Fruit fly (Drosophila melanogaster) S2 (cell line): ENCODE measurements around the gene Cyp4d8.
"Not testable (repeated sequence)": the region's sequence is repeated elsewhere in the genome, so short reads cannot be mapped to it uniquely, and the experiment has no call there.

Experiments
- CG8478 ChIP-seq: fragments of >200 bp; optimal IDR thresholded peaks from 2 replicates; lab custom pipeline; 2018
- CTCF ChIP-seq, 2 experiments: fragments of >200 bp; optimal IDR thresholded peaks; 2 replicates each; lab custom pipeline; 2018

Cyp4d8 gene

dm6 chr3L:7518351-7519102, 22.5 kb upstream of the Cyp4d8 start, which contains the start of gene ltl:
TSS of gene ltl (plus strand) at chr3L:7518997.
- TF ChIP-seq CG8478 (lab: Kevin White, UChicago): no peak
- no peak for TF ChIP-seq CTCF (optimal IDR thresholded peaks at IDR 0.05; lab: Kevin White, UChicago)

- TF ChIP-seq CG8478 (lab: Kevin White, UChicago): no peak
- TF ChIP-seq CTCF (optimal IDR thresholded peaks at IDR 0.05; lab: Kevin White, UChicago): peak in 1 of 2 experiments; percentile 49
These were observed 14.7 kb upstream of the Cyp4d8 start, which contains the start of gene CG7546 for dm6 chr3L:7510414-7511384. TSS of gene CG7546 (plus strand) at chr3L:7510986.

dm6 chr3L:7506117-7506516, 10.1 kb upstream of the Cyp4d8 start, which contains the start of gene CG7548:
TSS of gene CG7548 (minus strand) at chr3L:7506217.
- TF ChIP-seq CTCF (optimal IDR thresholded peaks at IDR 0.05; lab: Kevin White, UChicago): no peak
- no peak for TF ChIP-seq CG8478 (lab: Kevin White, UChicago)

dm6 chr3L:7498731-7499130, 2.7 kb upstream of the Cyp4d8 start, which contains the start of gene CG8539:
TSS of gene CG8539 (minus strand) at chr3L:7498831.
- not testable (repeated sequence) for TF ChIP-seq CG8478 (lab: Kevin White, UChicago); CTCF (optimal IDR thresholded peaks at IDR 0.05; lab: Kevin White, UChicago)

dm6 chr3L:7491564-7491963, 4.4 kb downstream of the Cyp4d8 start, which contains the start of gene Cyp316a1:
TSS of gene Cyp316a1 (plus strand) at chr3L:7491864.
- no peak for TF ChIP-seq CTCF (optimal IDR thresholded peaks at IDR 0.05; lab: Kevin White, UChicago)
- no peak for TF ChIP-seq CG8478 (lab: Kevin White, UChicago)

- TF ChIP-seq CTCF (optimal IDR thresholded peaks at IDR 0.05; lab: Kevin White, UChicago) (no peak), CG8478 (lab: Kevin White, UChicago) (no peak)
These were observed 10.3 kb downstream of the Cyp4d8 start, which contains the start of gene mthl6 for dm6 chr3L:7485667-7486066. TSS of gene mthl6 (plus strand) at chr3L:7485967.

dm6 chr3L:7475270-7475669, 20.7 kb downstream of the Cyp4d8 start, which contains the start of gene CG43292:
TSS of gene CG43292 (plus strand) at chr3L:7475570.
- TF ChIP-seq CTCF (optimal IDR thresholded peaks at IDR 0.05; lab: Kevin White, UChicago) (no peak), CG8478 (lab: Kevin White, UChicago) (no peak)

- TF ChIP-seq CTCF (optimal IDR thresholded peaks at IDR 0.05; lab: Kevin White, UChicago) (no peak), CG8478 (lab: Kevin White, UChicago) (no peak)
These were observed 24.7 kb downstream of the Cyp4d8 start, which contains the start of gene CG8541 for dm6 chr3L:7471259-7471658. TSS of gene CG8541 (plus strand) at chr3L:7471559.

- no peak for TF ChIP-seq CTCF (optimal IDR thresholded peaks at IDR 0.05; lab: Kevin White, UChicago)
- no peak for TF ChIP-seq CG8478 (lab: Kevin White, UChicago)
These were observed 25.8 kb downstream of the Cyp4d8 start, which contains the start of gene CG8543 for dm6 chr3L:7470202-7470601. TSS of gene CG8543 (minus strand) at chr3L:7470302.

- TF ChIP-seq CTCF (optimal IDR thresholded peaks at IDR 0.05; lab: Kevin White, UChicago): no peak
- TF ChIP-seq CG8478 (lab: Kevin White, UChicago): no peak
These were observed 30.8 kb downstream of the Cyp4d8 start, which contains the start of the genes CG42660, CG42661 and Tsp66A for dm6 chr3L:7465209-7465608. TSS of gene CG42660 (plus strand) at chr3L:7465509. TSS of gene CG42661 (plus strand) at chr3L:7465509. TSS of gene Tsp66A (plus strand) at chr3L:7465509.

dm6 chr3L:7455849-7456248, 40.1 kb downstream of the Cyp4d8 start, which contains the start of gene ppk26:
TSS of gene ppk26 (plus strand) at chr3L:7456149.
- TF ChIP-seq CG8478 (lab: Kevin White, UChicago) (no peak), CTCF (optimal IDR thresholded peaks at IDR 0.05; lab: Kevin White, UChicago) (no peak)

dm6 chr3L:7450553-7450952, 45.4 kb downstream of the Cyp4d8 start, which contains the start of gene CG33278:
TSS of gene CG33278 (plus strand) at chr3L:7450853.
- TF ChIP-seq CG8478 (lab: Kevin White, UChicago) (no peak), CTCF (optimal IDR thresholded peaks at IDR 0.05; lab: Kevin White, UChicago) (no peak)

dm6 chr3L:7449097-7449496, 46.9 kb downstream of the Cyp4d8 start:
- TF ChIP-seq CG8478 (lab: Kevin White, UChicago) (no peak), CTCF (optimal IDR thresholded peaks at IDR 0.05; lab: Kevin White, UChicago) (no peak)
